Worm (Caenorhabditis elegans) whole organism, young adult: Measurements from ENCODE around the gene C30G7.2.

Experiments
- B0261.1 ChIP-seq: sonication (generic microtip); optimal IDR thresholded peaks from 2 replicates; lab custom pipeline; 2016; ENCODE audit warnings: mild to moderate bottlenecking, missing genetic modification characterization, moderate library complexity, missing compliant biosample characterization
- Y53F4B.3 ChIP-seq: fragments of 200-800 bp; sonication (Bioruptor generic); IDR thresholded peaks from 2 replicates; pipeline ENCODE4 v1.3.6; 2022; ENCODE audit warnings: missing genetic modification reagents, missing genetic modification characterization, missing compliant biosample characterization
- akir-1 ChIP-seq: fragments of 200-800 bp; sonication (Bioruptor generic); optimal IDR thresholded peaks from 2 replicates; lab custom pipeline; 2018; ENCODE audit warnings: mild to moderate bottlenecking, missing genetic modification characterization, moderate library complexity, missing compliant biosample characterization
- athp-1 ChIP-seq: sonication (generic microtip); optimal IDR thresholded peaks from 2 replicates; lab custom pipeline; 2017; ENCODE audit warnings: mild to moderate bottlenecking, missing genetic modification characterization, missing compliant biosample characterization
- madf-8 ChIP-seq: fragments of 200-800 bp; sonication (Bioruptor generic); conservative IDR thresholded peaks from 2 replicates; pipeline ENCODE4 v1.3.6; 2022; ENCODE audit warnings: missing genetic modification reagents, missing genetic modification characterization, missing compliant biosample characterization
- nfya-1 ChIP-seq: sonication (generic microtip); optimal IDR thresholded peaks from 2 replicates; lab custom pipeline; 2017; ENCODE audit warnings: antibody characterized with exemption, missing compliant biosample characterization, missing genetic modification characterization, borderline replicate concordance; ENCODE audit not compliant: insufficient read depth
- tbp1 ChIP-seq: fragments of 200-800 bp; sonication (Bioruptor generic); optimal IDR thresholded peaks from 2 replicates; lab custom pipeline; 2018; ENCODE audit warnings: mild to moderate bottlenecking, missing genetic modification characterization, missing compliant biosample characterization

DNA sequence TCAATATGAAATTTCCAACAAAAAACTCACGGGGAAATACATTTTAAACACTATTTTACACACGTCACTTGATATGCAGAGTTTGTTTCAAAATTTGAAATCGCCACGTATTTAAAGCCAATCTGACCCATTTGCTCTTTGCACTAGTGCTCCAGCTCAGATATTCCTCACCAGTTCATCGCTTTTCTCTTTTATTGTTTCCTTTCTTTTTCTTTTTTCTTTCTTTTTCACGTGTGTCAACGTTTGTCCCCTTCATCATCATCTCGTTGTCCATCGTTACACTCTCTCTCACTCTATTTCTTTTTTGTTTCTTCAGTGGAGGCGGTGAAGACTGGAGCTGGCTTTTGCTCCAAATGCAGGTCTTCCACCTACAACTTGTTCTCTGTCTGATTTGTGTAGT lies 47.9 kb downstream of the C30G7.2 start, which contains the start of gene F02D8.4:
- no peak for TF ChIP-seq tbp1 (GFP tag; lab: Kevin White, UChicago)
- no peak for TF ChIP-seq madf-8 (GFP tag; lab: Robert Waterston, UW)
- TF ChIP-seq akir-1 (GFP tag; lab: Kevin White, UChicago), result no peak
- no peak for TF ChIP-seq nfya-1 (tag; lab: Kevin White, UChicago)
- TF ChIP-seq B0261.1 (tag; lab: Kevin White, UChicago), result no peak
- no peak for TF ChIP-seq Y53F4B.3 (GFP tag; lab: Robert Waterston, UW)
- TF ChIP-seq athp-1, result no peak
